Worm (Caenorhabditis elegans): Measurements from ENCODE around the gene nspc-3.

DNA sequence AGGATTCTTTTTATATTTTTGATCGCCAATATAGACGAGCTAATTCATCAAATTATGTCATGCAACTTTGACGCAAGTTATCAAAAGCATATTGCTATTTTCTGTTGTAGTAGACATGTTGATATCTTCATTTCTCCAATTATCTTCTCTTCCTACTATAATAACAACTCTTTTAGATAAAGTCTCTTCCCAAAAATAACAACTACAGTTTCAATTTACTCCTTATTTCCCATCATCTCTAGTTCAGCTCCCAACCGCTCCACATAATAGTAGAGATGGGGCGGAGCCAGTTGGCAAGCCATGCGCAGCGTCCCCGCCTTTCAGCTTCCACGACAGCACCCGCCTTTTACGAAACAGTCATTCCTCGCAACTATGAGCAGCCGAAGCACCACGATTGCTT lies 8.9 kb upstream of the nspc-3 start, which contains the start of gene flp-5:
- no peak for TF ChIP-seq elt-2 (tag; optimal IDR thresholded peaks at IDR 0.05)
- no peak for TF ChIP-seq lin-35 (GFP tag; optimal IDR thresholded peaks at IDR 0.05)
- no peak for TF ChIP-seq ama-1 (optimal IDR thresholded peaks at IDR 0.05)
- no peak for TF ChIP-seq nhr-77 (tag; optimal IDR thresholded peaks at IDR 0.05)
- no peak for TF ChIP-seq unc-62 (GFP tag; optimal IDR thresholded peaks at IDR 0.05)
- TF ChIP-seq nhr-12 (tag; optimal IDR thresholded peaks at IDR 0.05): no peak
- TF ChIP-seq egl-27 (tag; optimal IDR thresholded peaks at IDR 0.05): no peak
- no peak for TF ChIP-seq nhr-76 (tag; optimal IDR thresholded peaks at IDR 0.05)
- TF ChIP-seq elt-3 (tag; optimal IDR thresholded peaks at IDR 0.05): no peak
- TF ChIP-seq unc-30 (tag; optimal IDR thresholded peaks at IDR 0.05): no peak
- no peak for TF ChIP-seq skn-1 (tag; optimal IDR thresholded peaks at IDR 0.05)
- no peak for TF ChIP-seq alr-1 (tag; optimal IDR thresholded peaks at IDR 0.05; ENCODE audit: borderline replicate concordance)

Data from whole organism, L1 larva.